Worm (Caenorhabditis elegans) whole organism, late embryonic: ENCODE measurements around the gene zip-10.
A peak's percentile ranks its signal among the peaks of the same experiment; 100 is the strongest.

Experiments used
- F13H6.1 ChIP-seq: sonication (generic microtip); optimal IDR thresholded peaks from 2 replicates; lab custom pipeline; 2016; ENCODE audit warnings: missing genetic modification characterization, missing compliant biosample characterization
- K02D7.2 ChIP-seq: sonication (generic microtip); optimal IDR thresholded peaks from 2 replicates; lab custom pipeline; 2017; ENCODE audit warnings: mild to moderate bottlenecking, missing genetic modification characterization, missing compliant biosample characterization
- T23F11.4 ChIP-seq: fragments of 200-800 bp; sonication (Bioruptor generic); optimal IDR thresholded peaks from 2 replicates; lab custom pipeline; 2018; ENCODE audit warnings: mild to moderate bottlenecking, missing genetic modification characterization, missing compliant biosample characterization
- ahr-1 ChIP-seq: sonication (generic microtip); optimal IDR thresholded peaks from 2 replicates; lab custom pipeline; 2016; ENCODE audit warnings: missing genetic modification characterization, missing compliant biosample characterization
- ceh-19 ChIP-seq: fragments of 200-800 bp; sonication (Bioruptor generic); optimal IDR thresholded peaks from 2 replicates; lab custom pipeline; 2018; ENCODE audit warnings: mild to moderate bottlenecking, missing genetic modification characterization, missing compliant biosample characterization
- ceh-2 ChIP-seq: sonication (generic microtip); optimal IDR thresholded peaks from 2 replicates; lab custom pipeline; 2016; ENCODE audit warnings: missing genotype, missing genetic modification characterization, missing compliant biosample characterization
- ceh-22 ChIP-seq: sonication (generic microtip); optimal IDR thresholded peaks from 2 replicates; lab custom pipeline; 2017; ENCODE audit warnings: missing biosample characterization, missing genetic modification characterization
- ceh-24 ChIP-seq: sonication (generic microtip); optimal IDR thresholded peaks from 2 replicates; lab custom pipeline; 2016; ENCODE audit warnings: mild to moderate bottlenecking, missing genetic modification characterization, missing compliant biosample characterization
- ceh-34 ChIP-seq: sonication (generic microtip); optimal IDR thresholded peaks from 2 replicates; lab custom pipeline; 2016; ENCODE audit warnings: mild to moderate bottlenecking, missing genetic modification characterization, missing compliant biosample characterization
- ceh-45 ChIP-seq: fragments of 200-800 bp; sonication (Bioruptor generic); IDR thresholded peaks from 2 replicates; pipeline ENCODE4 v1.3.6; 2022; ENCODE audit warnings: missing genetic modification reagents, missing genetic modification characterization, missing compliant biosample characterization
- ceh-9 ChIP-seq: sonication (generic microtip); optimal IDR thresholded peaks from 2 replicates; lab custom pipeline; 2016; ENCODE audit warnings: mild to moderate bottlenecking, missing genetic modification characterization, inconsistent platforms, missing compliant biosample characterization
- ets-4 ChIP-seq: sonication (generic microtip); optimal IDR thresholded peaks from 2 replicates; lab custom pipeline; 2016; ENCODE audit warnings: missing genetic modification characterization, missing compliant biosample characterization
- fkh-6 ChIP-seq: sonication (generic microtip); optimal IDR thresholded peaks from 2 replicates; lab custom pipeline; 2016; ENCODE audit warnings: missing genetic modification characterization, missing compliant biosample characterization
- gmeb-2 ChIP-seq: sonication (generic microtip); optimal IDR thresholded peaks from 2 replicates; lab custom pipeline; 2016; ENCODE audit warnings: missing genetic modification characterization, inconsistent platforms, missing compliant biosample characterization
- hlh-15 ChIP-seq: sonication (generic microtip); optimal IDR thresholded peaks from 2 replicates; lab custom pipeline; 2016; ENCODE audit warnings: missing genetic modification characterization, missing compliant biosample characterization
- nfya-1 ChIP-seq: sonication (generic microtip); optimal IDR thresholded peaks from 2 replicates; lab custom pipeline; 2017; ENCODE audit warnings: missing genetic modification characterization, mild to moderate bottlenecking, missing compliant biosample characterization, antibody characterized with exemption, moderate library complexity
- pag-3 ChIP-seq: sonication (generic microtip); optimal IDR thresholded peaks from 2 replicates; lab custom pipeline; 2016; ENCODE audit warnings: missing compliant biosample characterization, missing genetic modification characterization, borderline replicate concordance
- pax-1 ChIP-seq: fragments of 150-350 bp; optimal IDR thresholded peaks from 2 replicates; lab custom pipeline; 2014; ENCODE audit warnings: missing biosample characterization, missing genetic modification characterization
- pha-2 ChIP-seq: sonication (generic microtip); optimal IDR thresholded peaks from 2 replicates; lab custom pipeline; 2017; ENCODE audit warnings: mild to moderate bottlenecking, missing genetic modification characterization, missing compliant biosample characterization
- pha-4 ChIP-seq: fragments of 150-350 bp; optimal IDR thresholded peaks from 2 replicates; lab custom pipeline; 2018; ENCODE audit warnings: missing biosample characterization, missing genetic modification reagents, missing genetic modification characterization
- ref-2 ChIP-seq: sonication (generic microtip); optimal IDR thresholded peaks from 2 replicates; lab custom pipeline; 2016; ENCODE audit warnings: missing genetic modification characterization, missing compliant biosample characterization
- sdc-2 ChIP-seq: sonication (generic microtip); optimal IDR thresholded peaks from 2 replicates; lab custom pipeline; 2016; ENCODE audit warnings: missing genotype, missing genetic modification characterization, missing compliant biosample characterization
- sox-2 ChIP-seq: fragments of 200-800 bp; sonication (Bioruptor generic); IDR thresholded peaks from 2 replicates; pipeline ENCODE4 v1.3.6; 2022; ENCODE audit warnings: missing genetic modification reagents, missing genetic modification characterization, missing compliant biosample characterization
- syd-9 ChIP-seq: sonication (generic microtip); optimal IDR thresholded peaks from 2 replicates; lab custom pipeline; 2016; ENCODE audit warnings: mild to moderate bottlenecking, missing genetic modification characterization, moderate library complexity, missing compliant biosample characterization
- tbx-7 ChIP-seq: sonication (generic microtip); optimal IDR thresholded peaks from 2 replicates; lab custom pipeline; 2016; ENCODE audit warnings: missing genotype, missing genetic modification characterization, missing compliant biosample characterization
- unc-3 ChIP-seq, 2 experiments: fragments of 200-800 bp in 1 of 2; sonication (Bioruptor generic) in 1 of 2; sonication (generic microtip) in 1 of 2; conservative IDR thresholded peaks in 1 of 2; optimal IDR thresholded peaks in 1 of 2; 2 replicates each; pipeline versions ENCODE4 v1.3.6 to Lab custom; 2016 to 2022; ENCODE audit warnings: missing compliant biosample characterization in 2 of 2, missing genetic modification characterization in 2 of 2, missing genetic modification reagents in 1 of 2
- unc-42 ChIP-seq: sonication (generic microtip); optimal IDR thresholded peaks from 2 replicates; lab custom pipeline; 2016; ENCODE audit warnings: missing genotype, missing genetic modification characterization, missing compliant biosample characterization
- unc-86 ChIP-seq: sonication (generic microtip); optimal IDR thresholded peaks from 2 replicates; lab custom pipeline; 2016; ENCODE audit warnings: missing genetic modification characterization, missing compliant biosample characterization
- ztf-16 ChIP-seq: sonication (generic microtip); optimal IDR thresholded peaks from 2 replicates; lab custom pipeline; 2017; ENCODE audit warnings: missing genetic modification characterization, missing compliant biosample characterization

The zip-10 gene

ce11 chrV:11650720-11651119 is at the start of gene zip-10:
Gene zip-10 (minus strand): TSS chrV:11650762.
- TF ChIP-seq ceh-24 (tag; lab: Kevin White, UChicago) (no peak), ceh-9 (tag; lab: Kevin White, UChicago) (no peak), hlh-15 (tag; lab: Kevin White, UChicago) (no peak), pha-2 (tag; lab: Kevin White, UChicago) (no peak), unc-3 (GFP tag; conservative IDR thresholded peaks at IDR 0.05; lab: Robert Waterston, UW) (no peak), unc-3 (tag; optimal IDR thresholded peaks at IDR 0.05; lab: Kevin White, UChicago) (no peak), fkh-6 (tag; lab: Kevin White, UChicago) (no peak), nfya-1 (tag; lab: Kevin White, UChicago) (no peak), ahr-1 (tag; lab: Kevin White, UChicago) (no peak), gmeb-2 (tag; lab: Kevin White, UChicago) (no peak), K02D7.2 (tag; lab: Kevin White, UChicago) (no peak), ceh-22 (no peak), pag-3 (tag; lab: Kevin White, UChicago) (no peak), ref-2 (tag; lab: Kevin White, UChicago) (no peak), syd-9 (tag; lab: Kevin White, UChicago) (no peak)

- no peak for TF ChIP-seq ets-4 (tag; lab: Kevin White, UChicago)
- no peak for TF ChIP-seq T23F11.4 (GFP tag; lab: Kevin White, UChicago)
- TF ChIP-seq unc-42 (tag; lab: Kevin White, UChicago): peak; percentile 85
- TF ChIP-seq pag-3 (tag; lab: Kevin White, UChicago): no peak
- no peak for TF ChIP-seq ceh-34 (tag; lab: Kevin White, UChicago)
- no peak for TF ChIP-seq sox-2
- no peak for TF ChIP-seq fkh-6 (tag; lab: Kevin White, UChicago)
Measured at ce11 chrV:11697482-11697881, 46.9 kb upstream of the zip-10 start.

- TF ChIP-seq sdc-2 (tag; lab: Kevin White, UChicago) (no peak), pax-1 (tag; lab: Kevin White, UChicago) (no peak), unc-42 (tag; lab: Kevin White, UChicago) (no peak), ceh-45 (GFP tag; lab: Robert Waterston, UW) (no peak), ztf-16 (tag; lab: Kevin White, UChicago) (no peak)
Measured at ce11 chrV:11695597-11695996, 45.0 kb upstream of the zip-10 start, which contains the start of gene W05E10.5. Gene W05E10.5 (minus strand): TSS chrV:11695697.

- TF ChIP-seq pha-4 (tag; lab: Kevin White, UChicago) (no peak), unc-86 (no peak), ceh-19 (GFP tag; lab: Kevin White, UChicago) (no peak), F13H6.1 (tag; lab: Kevin White, UChicago) (no peak), syd-9 (tag; lab: Kevin White, UChicago) (no peak)
Measured at ce11 chrV:11691553-11691952, 41.0 kb upstream of the zip-10 start, which contains the start of gene W05E10.1. Gene W05E10.1 (minus strand): TSS chrV:11691691.

- TF ChIP-seq unc-42 (tag; lab: Kevin White, UChicago) (peak; percentile 8), F13H6.1 (tag; lab: Kevin White, UChicago) (no peak)
Measured at ce11 chrV:11686877-11687276, 36.3 kb upstream of the zip-10 start, which contains the start of gene W05E10.2. Gene W05E10.2 (plus strand): TSS chrV:11687177.

ce11 chrV:11682858-11683257 is 32.3 kb upstream of the zip-10 start:
- no peak for TF ChIP-seq ceh-2
- TF ChIP-seq ceh-24 (tag; lab: Kevin White, UChicago): no peak
- TF ChIP-seq hlh-15 (tag; lab: Kevin White, UChicago): no peak
- no peak for TF ChIP-seq fkh-6 (tag; lab: Kevin White, UChicago)
- TF ChIP-seq syd-9 (tag; lab: Kevin White, UChicago): no peak
- TF ChIP-seq tbx-7: no peak
- no peak for TF ChIP-seq sdc-2 (tag; lab: Kevin White, UChicago)
